Worm (Caenorhabditis elegans): ENCODE results near the gene srj-23.

The srj-23 gene

DNA sequence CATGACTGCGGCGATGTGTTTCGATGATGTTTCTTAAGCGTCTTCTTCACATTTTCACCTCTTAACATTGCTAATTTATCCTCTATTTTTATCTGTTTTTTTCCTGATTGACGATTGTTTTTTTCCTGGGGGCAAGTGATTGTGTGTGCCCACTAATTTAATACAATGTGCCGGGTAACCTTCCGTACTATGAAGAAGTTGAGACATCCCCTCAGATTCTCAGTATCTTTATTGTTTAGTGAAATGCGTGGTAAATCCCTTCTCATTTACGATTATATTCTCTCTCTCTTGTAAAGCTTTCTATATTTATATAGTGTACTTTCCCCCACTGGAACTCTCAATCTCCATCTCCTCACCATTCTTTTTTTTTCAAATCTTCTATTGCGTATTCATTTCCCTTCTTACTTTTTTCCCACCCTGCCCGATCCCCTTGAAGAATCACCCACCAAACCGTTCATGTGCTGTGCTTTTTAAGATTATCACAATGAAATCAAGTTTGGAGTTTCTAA, 24.9 kb downstream of the srj-23 start:
- no peak for TF ChIP-seq elt-3 (tag; optimal IDR thresholded peaks at IDR 0.05)
- TF ChIP-seq nhr-43 (tag; optimal IDR thresholded peaks at IDR 0.05; ENCODE audit: poor library complexity, severe bottlenecking): peak; percentile 22

DNA sequence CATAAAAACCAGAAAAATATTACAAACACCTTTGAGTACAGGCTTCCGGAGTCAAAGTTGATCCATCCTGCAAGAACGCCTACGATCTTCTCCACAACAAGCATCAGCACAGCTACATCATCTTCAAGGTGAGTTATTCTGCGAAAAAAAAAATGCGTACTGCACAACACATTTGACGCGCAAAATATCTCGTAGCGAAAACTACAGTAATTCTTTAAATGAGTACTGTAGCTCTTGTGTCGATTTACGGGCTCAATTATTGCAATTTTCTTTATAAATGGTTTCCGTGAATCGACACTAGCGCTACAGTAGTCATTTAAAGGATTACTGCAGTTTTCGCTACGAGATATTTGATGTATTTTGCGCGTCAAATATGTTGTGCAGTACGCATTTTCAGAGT, 25.4 kb downstream of the srj-23 start:
- no peak for TF ChIP-seq lsy-12 (tag; optimal IDR thresholded peaks at IDR 0.05)

DNA sequence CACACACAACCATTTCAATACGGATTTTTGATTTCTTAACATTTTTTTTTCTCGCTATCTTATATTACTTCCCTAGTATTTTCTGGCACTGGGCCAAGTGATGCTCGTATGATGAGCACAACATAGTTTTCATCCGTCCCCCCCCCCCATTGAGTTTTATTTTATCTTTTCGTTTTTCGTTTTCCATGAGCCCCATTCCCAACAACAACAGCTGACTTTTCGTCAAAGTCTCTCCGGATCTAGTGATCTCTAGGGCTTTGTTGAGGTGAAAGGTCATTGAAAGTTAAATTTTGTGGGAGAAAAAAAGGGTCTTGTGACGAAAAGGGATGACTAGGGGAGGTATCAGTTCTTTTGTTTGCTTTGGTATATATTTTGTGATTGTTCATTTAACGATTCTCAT, 29.4 kb downstream of the srj-23 start:
- TF ChIP-seq ceh-9 (tag; optimal IDR thresholded peaks at IDR 0.05) (no peak), nhr-23 (tag; optimal IDR thresholded peaks at IDR 0.05) (no peak), nhr-12 (tag; optimal IDR thresholded peaks at IDR 0.05) (no peak), egl-5 (tag; optimal IDR thresholded peaks at IDR 0.05) (peak; percentile 73), snpc-4 (tag; optimal IDR thresholded peaks at IDR 0.05) (no peak), tbx-2 (tag; optimal IDR thresholded peaks at IDR 0.05) (no peak)

DNA sequence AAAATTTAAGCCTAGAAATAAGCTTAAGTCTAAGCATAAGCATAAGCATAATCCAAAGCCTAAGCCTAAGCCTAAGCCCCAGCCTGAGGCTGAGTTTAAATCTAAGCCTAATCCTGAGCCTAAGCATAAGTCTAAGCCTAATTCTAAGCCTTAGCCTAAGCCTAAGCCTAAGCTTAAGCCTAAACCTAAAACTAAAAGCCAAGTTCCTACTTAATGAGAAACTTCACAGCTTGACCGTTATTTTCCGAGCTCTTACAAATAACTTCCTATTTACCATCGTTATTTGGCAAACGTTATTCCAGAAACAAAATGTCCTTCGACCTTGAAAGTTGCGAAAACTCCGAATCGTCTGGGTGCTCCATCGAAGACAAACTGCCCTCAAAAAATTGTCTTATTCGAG, 30.3 kb downstream of the srj-23 start, which contains the start of gene C38C3.4:
C38C3.4 (plus strand) TSS at position 301 of the 400 bp plus-strand sequence.
- TF ChIP-seq mdl-1 (tag; optimal IDR thresholded peaks at IDR 0.05) (no peak), lin-15B (tag; optimal IDR thresholded peaks at IDR 0.05) (no peak), ceh-9 (tag; optimal IDR thresholded peaks at IDR 0.05) (no peak), nhr-43 (tag; optimal IDR thresholded peaks at IDR 0.05; ENCODE audit: poor library complexity, severe bottlenecking) (no peak), egl-27 (tag; optimal IDR thresholded peaks at IDR 0.05) (no peak), zag-1 (tag; optimal IDR thresholded peaks at IDR 0.05) (no peak), nhr-76 (tag; optimal IDR thresholded peaks at IDR 0.05) (no peak), lsy-12 (tag; optimal IDR thresholded peaks at IDR 0.05) (no peak), skn-1 (tag; optimal IDR thresholded peaks at IDR 0.05) (no peak), eor-1 (tag; optimal IDR thresholded peaks at IDR 0.05) (no peak), nhr-25 (tag; optimal IDR thresholded peaks at IDR 0.05) (no peak), ztf-11 (tag; optimal IDR thresholded peaks at IDR 0.05) (no peak), mml-1 (tag; optimal IDR thresholded peaks at IDR 0.05) (no peak)

DNA sequence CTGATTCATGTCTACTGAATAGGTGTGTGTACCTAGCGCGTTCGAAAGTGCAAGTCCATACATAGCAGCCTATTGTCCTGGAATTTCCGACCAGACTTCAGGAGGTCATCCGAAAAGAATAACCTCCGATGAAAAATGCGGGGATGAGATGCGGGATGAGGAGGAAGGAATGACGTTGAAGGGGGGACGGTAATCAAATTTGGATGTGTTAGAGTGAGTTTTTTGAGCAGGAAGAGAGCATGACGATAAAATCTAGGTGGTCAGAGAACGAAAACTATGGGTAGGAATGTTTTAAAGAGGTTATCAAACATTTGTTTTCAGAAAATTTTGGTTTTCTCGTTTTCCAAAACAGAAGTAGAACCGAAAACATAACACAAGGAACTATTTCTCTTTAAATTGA, 34.6 kb downstream of the srj-23 start:
- TF ChIP-seq hmg-11 (tag; optimal IDR thresholded peaks at IDR 0.05) (no peak), fkh-10 (GFP tag; optimal IDR thresholded peaks at IDR 0.05) (peak; percentile 58)

DNA sequence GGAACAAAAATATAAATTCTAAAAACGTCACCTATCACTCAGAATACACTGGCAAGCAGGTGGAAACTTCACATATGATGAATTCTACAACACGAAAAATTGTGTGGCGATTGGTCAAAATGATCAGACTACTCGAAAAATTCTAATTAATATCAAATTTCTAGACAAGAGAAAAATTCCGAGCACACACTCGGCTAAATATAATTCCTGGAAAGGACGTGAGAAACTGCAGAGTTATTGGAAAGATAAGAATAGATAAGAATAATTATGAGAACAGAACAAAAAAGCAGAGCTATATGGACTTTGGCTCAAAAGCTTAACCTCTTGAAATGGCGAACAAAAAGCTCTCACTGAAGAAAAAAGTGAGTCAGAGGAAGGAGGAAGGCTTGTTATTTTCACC, 35.8 kb downstream of the srj-23 start:
- TF ChIP-seq mml-1 (tag; optimal IDR thresholded peaks at IDR 0.05) (no peak), zag-1 (tag; optimal IDR thresholded peaks at IDR 0.05) (no peak), R02D3.7 (tag; optimal IDR thresholded peaks at IDR 0.05) (no peak), elt-3 (tag; optimal IDR thresholded peaks at IDR 0.05) (no peak), pqm-1 (tag; optimal IDR thresholded peaks at IDR 0.05) (no peak), ceh-16 (tag; optimal IDR thresholded peaks at IDR 0.05) (no peak)

DNA sequence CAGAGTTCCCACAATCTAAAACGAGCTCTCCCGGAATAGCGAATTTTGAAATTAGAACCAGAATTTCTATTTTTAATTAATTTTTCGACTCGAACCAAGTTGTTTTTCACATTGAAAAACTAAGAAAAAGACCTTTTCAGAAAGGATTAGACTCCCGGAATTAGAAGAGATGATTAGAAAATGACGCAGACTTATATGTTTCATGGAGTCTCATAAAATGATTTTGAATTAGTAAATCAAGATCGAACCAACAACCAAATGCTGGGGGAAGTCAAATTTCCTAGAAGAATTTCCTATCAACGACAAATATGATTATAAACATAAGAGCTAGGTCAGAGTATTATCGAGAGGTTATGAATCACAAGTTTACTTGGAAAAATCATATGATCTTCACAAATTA, 37.2 kb downstream of the srj-23 start:
- TF ChIP-seq ceh-28 (tag; optimal IDR thresholded peaks at IDR 0.05) (no peak), hmg-11 (tag; optimal IDR thresholded peaks at IDR 0.05) (no peak), nhr-237 (tag; optimal IDR thresholded peaks at IDR 0.05) (no peak), egl-27 (tag; optimal IDR thresholded peaks at IDR 0.05) (no peak), zag-1 (tag; optimal IDR thresholded peaks at IDR 0.05) (no peak), ceh-16 (tag; optimal IDR thresholded peaks at IDR 0.05) (no peak), pha-4 (tag; optimal IDR thresholded peaks at IDR 0.05) (no peak), daf-12 (tag; optimal IDR thresholded peaks at IDR 0.05) (no peak), fkh-10 (GFP tag; optimal IDR thresholded peaks at IDR 0.05) (no peak), lin-39 (tag; optimal IDR thresholded peaks at IDR 0.05) (no peak), ZK546.5 (tag; optimal IDR thresholded peaks at IDR 0.05) (no peak), nhr-77 (tag; optimal IDR thresholded peaks at IDR 0.05) (no peak), fkh-2 (tag; optimal IDR thresholded peaks at IDR 0.05) (no peak), pqm-1 (tag; optimal IDR thresholded peaks at IDR 0.05) (no peak)

Measured in whole organism, L3 larva.